Fruit fly (Drosophila melanogaster) whole organism, embryonic: ENCODE data around the gene Fie.

ENCODE experiments used
- Bgb ChIP-seq: fragments of 200-800 bp; sonication (Bioruptor generic); IDR thresholded peaks from 2 replicates; pipeline ENCODE4 v1.3.6; 2022; ENCODE audit warnings: missing biosample characterization, missing genetic modification characterization; ENCODE audit not compliant: partially characterized antibody
- CG10147 ChIP-seq: fragments of 200-800 bp; sonication (Bioruptor generic); optimal IDR thresholded peaks from 2 replicates; lab custom pipeline; 2019; ENCODE audit warnings: missing biosample characterization, mild to moderate bottlenecking, missing genetic modification characterization, moderate library complexity
- CG12071 ChIP-seq: fragments of 200-800 bp; sonication (Bioruptor generic); optimal IDR thresholded peaks from 3 replicates; lab custom pipeline; 2018; ENCODE audit warnings: missing biosample characterization, mild to moderate bottlenecking, missing genetic modification characterization
- CG12769 ChIP-seq: fragments of 200-800 bp; sonication (Bioruptor generic); optimal IDR thresholded peaks from 2 replicates; lab custom pipeline; 2019; ENCODE audit warnings: missing biosample characterization, mild to moderate bottlenecking, missing genetic modification characterization, moderate library complexity
- CG13894 ChIP-seq: fragments of 200-800 bp; sonication (Bioruptor generic); optimal IDR thresholded peaks from 3 replicates; lab custom pipeline; 2018; ENCODE audit warnings: missing biosample characterization, mild to moderate bottlenecking, missing genetic modification characterization, moderate library complexity
- CG14965 ChIP-seq: fragments of 200-800 bp; sonication (Bioruptor generic); optimal IDR thresholded peaks from 2 replicates; lab custom pipeline; 2016; ENCODE audit warnings: missing biosample characterization, missing genetic modification characterization, borderline replicate concordance
- CG1603 ChIP-seq: fragments of 200-800 bp; sonication (Bioruptor generic); optimal IDR thresholded peaks from 2 replicates; lab custom pipeline; 2019; ENCODE audit warnings: missing biosample characterization, mild to moderate bottlenecking, missing genetic modification characterization, moderate library complexity
- CG2116 ChIP-seq: fragments of 200-800 bp; sonication (Bioruptor generic); optimal IDR thresholded peaks from 3 replicates; lab custom pipeline; 2018; ENCODE audit warnings: missing biosample characterization, mild to moderate bottlenecking, missing genetic modification characterization
- CG2712 ChIP-seq: fragments of 200-800 bp; optimal IDR thresholded peaks from 3 replicates; lab custom pipeline; 2019; ENCODE audit warnings: missing biosample characterization, mild to moderate bottlenecking, missing genetic modification characterization, moderate library complexity
- CG32532 ChIP-seq: fragments of 200-800 bp; sonication (Bioruptor generic); IDR thresholded peaks from 2 replicates; pipeline ENCODE4 v1.3.6; 2022; ENCODE audit warnings: missing biosample characterization, missing genetic modification characterization
- CG4820 ChIP-seq: fragments of 200-800 bp; sonication (Bioruptor generic); optimal IDR thresholded peaks from 3 replicates; lab custom pipeline; 2016; ENCODE audit warnings: missing biosample characterization, missing genetic modification characterization
- CG6854 ChIP-seq: fragments of 200-800 bp; sonication (Bioruptor generic); optimal IDR thresholded peaks from 3 replicates; lab custom pipeline; 2017; ENCODE audit warnings: missing biosample characterization, mild to moderate bottlenecking, missing genetic modification characterization
- CG7839 ChIP-seq: fragments of 200-800 bp; sonication (Bioruptor generic); optimal IDR thresholded peaks from 3 replicates; lab custom pipeline; 2018; ENCODE audit warnings: missing biosample characterization, mild to moderate bottlenecking, missing genetic modification characterization, moderate library complexity
- CG7987 ChIP-seq: fragments of 200-800 bp; sonication (Bioruptor generic); optimal IDR thresholded peaks from 2 replicates; lab custom pipeline; 2018; ENCODE audit warnings: missing biosample characterization, mild to moderate bottlenecking, missing genetic modification characterization, moderate library complexity
- CTCF ChIP-seq: fragments of 200-800 bp; sonication (Bioruptor generic); optimal IDR thresholded peaks from 2 replicates; lab custom pipeline; 2017; ENCODE audit warnings: missing biosample characterization, mild to moderate bottlenecking, missing genetic modification characterization, moderate library complexity
- D19B ChIP-seq: fragments of 200-800 bp; sonication (Bioruptor generic); optimal IDR thresholded peaks from 2 replicates; lab custom pipeline; 2017; ENCODE audit warnings: missing biosample characterization, mild to moderate bottlenecking, missing genetic modification characterization
- Dp ChIP-seq: fragments of 200-800 bp; sonication (Bioruptor generic); optimal IDR thresholded peaks from 2 replicates; lab custom pipeline; 2018; ENCODE audit warnings: missing biosample characterization, mild to moderate bottlenecking, missing genetic modification characterization, moderate library complexity
- Drgx ChIP-seq: fragments of 200-800 bp; sonication (Bioruptor generic); IDR thresholded peaks from 2 replicates; pipeline ENCODE4 v1.3.6; 2022; ENCODE audit warnings: missing biosample characterization, missing genetic modification characterization
- E2f1 ChIP-seq: fragments of 200-800 bp; sonication (Bioruptor generic); IDR thresholded peaks from 2 replicates; pipeline ENCODE4 v1.3.6; 2022; ENCODE audit warnings: missing biosample characterization, missing genetic modification characterization
- GATAe ChIP-seq: fragments of 200-800 bp; sonication (Bioruptor generic); conservative IDR thresholded peaks from 2 replicates; pipeline ENCODE4 v1.3.6; 2022; ENCODE audit warnings: missing biosample characterization, missing genetic modification characterization
- HLH4C ChIP-seq: fragments of 200-800 bp; sonication (Bioruptor generic); IDR thresholded peaks from 3 replicates; pipeline ENCODE4 v1.3.6; 2022; ENCODE audit warnings: missing biosample characterization, missing genetic modification characterization; ENCODE audit not compliant: partially characterized antibody
- Hand ChIP-seq: fragments of 200-800 bp; sonication (Bioruptor generic); optimal IDR thresholded peaks from 2 replicates; lab custom pipeline; 2017; ENCODE audit warnings: mild to moderate bottlenecking, missing biosample characterization, missing genetic modification reagents, missing genetic modification characterization
- Hmr ChIP-seq: fragments of 200-800 bp; sonication (Bioruptor generic); optimal IDR thresholded peaks from 3 replicates; lab custom pipeline; 2017; ENCODE audit warnings: mild to moderate bottlenecking, missing biosample characterization, missing genetic modification reagents, missing genetic modification characterization
- Jarid2 ChIP-seq: fragments of 200-800 bp; sonication (Bioruptor generic); optimal IDR thresholded peaks from 3 replicates; lab custom pipeline; 2017; ENCODE audit warnings: mild to moderate bottlenecking, missing biosample characterization, missing genetic modification reagents, missing genetic modification characterization
- MBD-R2 ChIP-seq: fragments of 200-800 bp; sonication (Bioruptor generic); IDR thresholded peaks from 2 replicates; pipeline ENCODE4 v1.3.6; 2022; ENCODE audit warnings: missing biosample characterization, missing genetic modification characterization
- Opbp ChIP-seq: fragments of 200-800 bp; sonication (Bioruptor generic); IDR thresholded peaks from 3 replicates; pipeline ENCODE4 v1.3.6; 2022; ENCODE audit warnings: missing biosample characterization, missing genetic modification characterization; ENCODE audit not compliant: partially characterized antibody
- Pdp1 ChIP-seq, 2 experiments: fragments of 200-800 bp; sonication (Bioruptor generic); optimal IDR thresholded peaks; 3 replicates each; lab custom pipeline; 2016; ENCODE audit warnings: missing biosample characterization in 2 of 2, missing genetic modification characterization in 2 of 2, mild to moderate bottlenecking in 1 of 2, moderate library complexity in 1 of 2
- Scr ChIP-seq: fragments of 200-800 bp; sonication (Bioruptor generic); IDR thresholded peaks from 2 replicates; pipeline ENCODE4 v1.3.6; 2022; ENCODE audit warnings: missing biosample characterization, missing genetic modification characterization; ENCODE audit not compliant: partially characterized antibody
- Taf1 ChIP-seq: fragments of 200-800 bp; sonication (Bioruptor generic); IDR thresholded peaks from 2 replicates; pipeline ENCODE4 v1.3.6; 2022; ENCODE audit warnings: missing biosample characterization, missing genetic modification characterization
- Vsx1 ChIP-seq: fragments of 200-800 bp; sonication (Bioruptor generic); optimal IDR thresholded peaks from 2 replicates; lab custom pipeline; 2017; ENCODE audit warnings: missing biosample characterization, mild to moderate bottlenecking, missing genetic modification characterization, missing genetic modification reagents
- Xbp1 ChIP-seq: fragments of 200-800 bp; sonication (Bioruptor generic); optimal IDR thresholded peaks from 3 replicates; lab custom pipeline; 2016; ENCODE audit warnings: missing biosample characterization, mild to moderate bottlenecking, missing genetic modification characterization
- az2 ChIP-seq: fragments of 200-800 bp; sonication (Bioruptor generic); optimal IDR thresholded peaks from 3 replicates; lab custom pipeline; 2016; ENCODE audit warnings: missing biosample characterization, missing genetic modification characterization
- dmrt11E ChIP-seq: fragments of 200-800 bp; sonication (Bioruptor generic); optimal IDR thresholded peaks from 3 replicates; lab custom pipeline; 2018; ENCODE audit warnings: missing biosample characterization, mild to moderate bottlenecking, missing genetic modification characterization, moderate library complexity
- dmrt99B ChIP-seq: fragments of 200-800 bp; sonication (Bioruptor generic); optimal IDR thresholded peaks from 2 replicates; lab custom pipeline; 2018; ENCODE audit warnings: missing biosample characterization, mild to moderate bottlenecking, missing genetic modification characterization, moderate library complexity
- ems ChIP-seq: fragments of 200-800 bp; sonication (Bioruptor generic); optimal IDR thresholded peaks from 3 replicates; lab custom pipeline; 2016; ENCODE audit warnings: missing biosample characterization, missing genetic modification characterization
- fd64A ChIP-seq: fragments of 200-800 bp; sonication (Bioruptor generic); optimal IDR thresholded peaks from 3 replicates; lab custom pipeline; 2018; ENCODE audit warnings: missing biosample characterization, mild to moderate bottlenecking, missing genetic modification characterization
- fd96Cb ChIP-seq: fragments of 200-800 bp; sonication (Bioruptor generic); optimal IDR thresholded peaks from 2 replicates; lab custom pipeline; 2018; ENCODE audit warnings: missing biosample characterization, mild to moderate bottlenecking, missing genetic modification characterization, moderate library complexity
- gce ChIP-seq: fragments of 200-800 bp; sonication (Bioruptor generic); IDR thresholded peaks from 3 replicates; pipeline ENCODE4 v1.3.6; 2022; ENCODE audit warnings: missing biosample characterization, missing genetic modification characterization
- gem ChIP-seq: fragments of 200-800 bp; sonication (Bioruptor generic); optimal IDR thresholded peaks from 2 replicates; lab custom pipeline; 2019; ENCODE audit warnings: missing biosample characterization, mild to moderate bottlenecking, missing genetic modification characterization, moderate library complexity
- hbn ChIP-seq: fragments of 200-800 bp; sonication (Bioruptor generic); IDR thresholded peaks from 2 replicates; pipeline ENCODE4 v1.3.6; 2022; ENCODE audit warnings: missing biosample characterization, missing genetic modification characterization; ENCODE audit not compliant: partially characterized antibody
- nerfin-1 ChIP-seq: fragments of 200-800 bp; sonication (Bioruptor generic); optimal IDR thresholded peaks from 3 replicates; lab custom pipeline; 2019; ENCODE audit warnings: missing biosample characterization, mild to moderate bottlenecking, missing genetic modification characterization, moderate library complexity
- nom ChIP-seq: fragments of 200-800 bp; sonication (Bioruptor generic); optimal IDR thresholded peaks from 2 replicates; lab custom pipeline; 2017; ENCODE audit warnings: missing biosample characterization, missing genetic modification characterization, mild to moderate bottlenecking, moderate library complexity, missing genetic modification reagents
- oc ChIP-seq: fragments of 200-800 bp; sonication (Bioruptor generic); optimal IDR thresholded peaks from 2 replicates; lab custom pipeline; 2018; ENCODE audit warnings: missing biosample characterization, mild to moderate bottlenecking, missing genetic modification characterization, moderate library complexity
- odd ChIP-seq: fragments of 200-800 bp; sonication (Bioruptor generic); optimal IDR thresholded peaks from 2 replicates; lab custom pipeline; 2017; ENCODE audit warnings: missing biosample characterization, mild to moderate bottlenecking, missing genetic modification characterization
- sd ChIP-seq: fragments of 200-800 bp; sonication (Bioruptor generic); optimal IDR thresholded peaks from 3 replicates; lab custom pipeline; 2018; ENCODE audit warnings: missing biosample characterization, mild to moderate bottlenecking, missing genetic modification characterization, moderate library complexity
- shn ChIP-seq: fragments of 200-800 bp; sonication (Bioruptor generic); optimal IDR thresholded peaks from 3 replicates; lab custom pipeline; 2016; ENCODE audit warnings: missing biosample characterization, missing genetic modification characterization
- wek ChIP-seq: fragments of 200-800 bp; sonication (Bioruptor generic); optimal IDR thresholded peaks from 3 replicates; lab custom pipeline; 2018; ENCODE audit warnings: missing biosample characterization, mild to moderate bottlenecking, missing genetic modification characterization, moderate library complexity
- zen2 ChIP-seq: fragments of 200-800 bp; sonication (Bioruptor generic); IDR thresholded peaks from 3 replicates; pipeline ENCODE4 v1.3.6; 2022; ENCODE audit warnings: missing biosample characterization, missing genetic modification characterization; ENCODE audit not compliant: partially characterized antibody

Fie gene

DNA sequence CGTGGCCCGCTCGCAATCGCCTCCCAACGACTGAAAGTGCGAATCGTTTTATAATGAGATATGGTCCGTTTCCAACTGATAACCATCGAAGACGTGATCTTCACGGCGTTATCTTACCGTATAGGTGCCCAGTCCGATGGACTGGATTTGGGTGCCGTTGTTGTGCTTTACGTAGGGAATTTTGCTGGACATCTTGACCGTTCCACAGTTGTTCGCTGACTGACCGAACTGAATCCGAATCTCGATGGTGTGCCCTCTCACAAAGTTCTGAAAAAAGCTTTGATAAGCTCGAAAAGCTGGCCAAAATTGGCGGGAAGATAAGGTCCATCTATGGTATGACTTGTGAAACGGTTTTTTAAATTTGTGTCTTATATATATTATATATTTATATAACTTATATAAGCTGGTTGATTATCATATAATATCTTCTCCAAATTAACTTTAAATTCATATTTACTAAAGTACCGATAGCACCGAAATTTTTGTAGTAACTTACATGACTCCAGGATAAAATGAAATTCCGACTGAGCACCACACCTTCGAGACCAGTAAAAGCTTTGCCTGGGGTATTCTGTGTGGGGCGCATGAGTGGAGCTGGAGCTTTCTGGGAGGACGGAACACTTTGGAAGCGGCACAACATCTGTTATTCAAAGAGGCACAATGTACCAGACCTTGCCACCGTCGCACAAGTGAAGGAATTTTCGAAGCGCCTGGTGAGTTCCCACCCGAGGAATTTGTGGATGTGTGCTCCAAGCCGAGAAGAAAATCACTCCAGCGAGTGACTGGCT is 50.1 kb downstream of the Fie start, which contains the start of the genes CG10863 and CG14982 (continued):
- peak; percentile 44; the same call in 1 of the 2 replicates for TF ChIP-seq E2f1 (GFP tag; lab: Robert Waterston, UW)
- TF ChIP-seq Vsx1 (GFP tag; lab: Kevin White, UChicago): no peak
- TF ChIP-seq D19B (GFP tag; lab: Kevin White, UChicago): no peak
- no peak for TF ChIP-seq zen2
- TF ChIP-seq CTCF (GFP tag; lab: Kevin White, UChicago): peak; percentile 35
- TF ChIP-seq Drgx (GFP tag; lab: Robert Waterston, UW): no peak
- no peak for TF ChIP-seq fd64A (GFP tag; lab: Kevin White, UChicago)
- TF ChIP-seq Dp (GFP tag; lab: Kevin White, UChicago): peak; percentile 67
- peak; percentile 20 for TF ChIP-seq CG7987
- TF ChIP-seq ems: no peak
- TF ChIP-seq gem (tag; lab: Kevin White, UChicago): no peak
- 0 out of 2 replicates have a peak, but pooled peaks have one; percentile 18 for TF ChIP-seq Scr
- no peak for TF ChIP-seq odd (GFP tag; lab: Kevin White, UChicago)
- peak; percentile 5 for TF ChIP-seq CG6854 (GFP tag; lab: Kevin White, UChicago)
- TF ChIP-seq CG32532 (GFP tag; lab: Robert Waterston, UW): no peak; the same call in 1 of the 2 replicates
- 0 out of 2 replicates have a peak, but pooled peaks have one; percentile 14 for TF ChIP-seq GATAe
- no peak for TF ChIP-seq fd96Cb (tag; lab: Kevin White, UChicago)
- no peak for TF ChIP-seq CG2116 (GFP tag; lab: Kevin White, UChicago)
- TF ChIP-seq Taf1 (GFP tag; lab: Robert Waterston, UW): no peak
- TF ChIP-seq az2 (GFP tag; lab: Kevin White, UChicago): no peak
- no peak for TF ChIP-seq CG12769 (tag; lab: Kevin White, UChicago)
- TF ChIP-seq shn (GFP tag; lab: Kevin White, UChicago): no peak
- peak; percentile 3 for TF ChIP-seq sd
- no peak for TF ChIP-seq nom (GFP tag; lab: Kevin White, UChicago)
- peak in 1 of 2 experiments; percentile 43 for TF ChIP-seq Pdp1 (GFP tag; optimal IDR thresholded peaks at IDR 0.05; lab: Kevin White, UChicago)
- no peak for TF ChIP-seq Opbp (GFP tag; lab: Robert Waterston, UW)
- no peak for TF ChIP-seq dmrt11E (tag; lab: Kevin White, UChicago)
- TF ChIP-seq Xbp1 (GFP tag; lab: Kevin White, UChicago): no peak
- TF ChIP-seq MBD-R2: no peak
- peak; percentile 78 for TF ChIP-seq Jarid2 (GFP tag; lab: Kevin White, UChicago)
- TF ChIP-seq hbn (GFP tag; lab: Robert Waterston, UW): no peak
- TF ChIP-seq CG4820 (GFP tag; lab: Kevin White, UChicago): no peak
- peak; percentile 1 for TF ChIP-seq CG12071 (GFP tag; lab: Kevin White, UChicago)
- no peak for TF ChIP-seq gce
- no peak for TF ChIP-seq Hand (GFP tag; lab: Kevin White, UChicago)
- TF ChIP-seq CG10147 (GFP tag; lab: Kevin White, UChicago): no peak
- no peak for TF ChIP-seq CG14965 (GFP tag; lab: Kevin White, UChicago)
- TF ChIP-seq HLH4C (GFP tag; lab: Robert Waterston, UW): no peak
- TF ChIP-seq oc (tag; lab: Kevin White, UChicago): no peak
- TF ChIP-seq Hmr (GFP tag; lab: Kevin White, UChicago): peak; percentile 5
- TF ChIP-seq CG13894 (tag; lab: Kevin White, UChicago): peak; percentile 0
- no peak for TF ChIP-seq dmrt99B (tag; lab: Kevin White, UChicago)
- TF ChIP-seq CG2712: no peak
- TF ChIP-seq wek (GFP tag; lab: Kevin White, UChicago): no peak
- TF ChIP-seq Bgb (GFP tag; lab: Robert Waterston, UW): peak; percentile 50; the same call in 1 of the 2 replicates
- peak; percentile 62 for TF ChIP-seq nerfin-1 (tag; lab: Kevin White, UChicago)
- TF ChIP-seq CG1603 (tag; lab: Kevin White, UChicago): no peak
- no peak for TF ChIP-seq CG7839
